Worm (Caenorhabditis elegans) whole organism, L2 larva: ENCODE results near the gene nas-23.

Experiments used
- R02D3.7 ChIP-seq: fragments of 150-350 bp; optimal IDR thresholded peaks from 2 replicates; lab custom pipeline; 2014; ENCODE audit warnings: missing biosample characterization, missing genetic modification characterization
- ama-1 ChIP-seq: fragments of 150-350 bp; optimal IDR thresholded peaks from 2 replicates; lab custom pipeline; 2018; ENCODE audit warnings: inconsistent platforms
- ceh-82 ChIP-seq: fragments of 150-350 bp; optimal IDR thresholded peaks from 2 replicates; lab custom pipeline; 2014; ENCODE audit warnings: missing biosample characterization, missing genetic modification characterization
- egl-27 ChIP-seq: sonication (generic microtip); optimal IDR thresholded peaks from 3 replicates; lab custom pipeline; 2017; ENCODE audit warnings: missing biosample characterization, missing genetic modification reagents, missing genetic modification characterization
- elt-1 ChIP-seq: fragments of 150-350 bp; optimal IDR thresholded peaks from 2 replicates; lab custom pipeline; 2014; ENCODE audit warnings: missing biosample characterization, missing genetic modification characterization
- elt-3 ChIP-seq: sonication (generic microtip); optimal IDR thresholded peaks from 2 replicates; lab custom pipeline; 2017; ENCODE audit warnings: missing biosample characterization, missing genetic modification characterization
- lin-13 ChIP-seq: fragments of 150-350 bp; optimal IDR thresholded peaks from 2 replicates; lab custom pipeline; 2014; ENCODE audit warnings: missing biosample characterization, missing genetic modification reagents, missing genetic modification characterization
- lin-39 ChIP-seq: fragments of 150-350 bp; optimal IDR thresholded peaks from 2 replicates; lab custom pipeline; 2014; ENCODE audit warnings: missing biosample characterization, missing genetic modification reagents, missing genetic modification characterization
- nhr-11 ChIP-seq: fragments of 150-350 bp; optimal IDR thresholded peaks from 2 replicates; lab custom pipeline; 2014; ENCODE audit warnings: missing biosample characterization, missing genetic modification characterization
- nhr-237 ChIP-seq: fragments of 150-350 bp; optimal IDR thresholded peaks from 2 replicates; lab custom pipeline; 2014; ENCODE audit warnings: missing biosample characterization, missing genetic modification characterization
- unc-39 ChIP-seq: fragments of 150-350 bp; optimal IDR thresholded peaks from 2 replicates; lab custom pipeline; 2014; ENCODE audit warnings: missing biosample characterization, missing genetic modification characterization
- zag-1 ChIP-seq: fragments of 150-350 bp; optimal IDR thresholded peaks from 2 replicates; lab custom pipeline; 2014; ENCODE audit warnings: missing biosample characterization, missing genetic modification characterization
- ztf-11 ChIP-seq: sonication (generic microtip); optimal IDR thresholded peaks from 2 replicates; lab custom pipeline; 2017; ENCODE audit warnings: missing biosample characterization, missing genetic modification characterization

DNA sequence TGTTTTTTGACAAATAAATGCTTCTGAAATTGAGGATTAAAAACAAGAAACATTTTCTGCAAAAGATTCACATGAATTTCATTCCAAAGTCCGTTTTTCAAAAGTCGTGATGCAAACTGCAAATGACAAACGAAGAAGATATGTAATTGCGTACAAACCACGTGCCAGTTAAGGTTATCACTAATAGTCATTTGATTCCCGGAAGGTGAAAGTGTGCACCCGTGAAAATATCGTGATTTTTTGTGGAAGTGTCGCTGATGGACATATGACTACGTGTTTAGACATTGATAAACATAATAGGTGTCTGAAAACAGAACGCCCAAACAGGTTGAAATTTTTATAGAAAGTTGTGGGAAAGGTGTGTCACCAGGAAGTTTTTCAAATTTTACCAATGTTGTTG, 34.7 kb upstream of the nas-23 start:
- TF ChIP-seq nhr-237 (tag; lab: Kevin White, UChicago) (no peak), egl-27 (tag; lab: Kevin White, UChicago) (no peak), ztf-11 (tag; lab: Kevin White, UChicago) (no peak), R02D3.7 (tag; lab: Kevin White, UChicago) (no peak), zag-1 (tag; lab: Kevin White, UChicago) (no peak), elt-1 (tag; lab: Kevin White, UChicago) (no peak), unc-39 (tag; lab: Kevin White, UChicago) (no peak), ama-1 (lab: Kevin White, UChicago) (no peak), elt-3 (tag; lab: Kevin White, UChicago) (no peak), ceh-82 (no peak), nhr-11 (tag; lab: Kevin White, UChicago) (no peak), lin-39 (tag; lab: Kevin White, UChicago) (no peak), lin-13 (GFP tag; lab: Kevin White, UChicago) (no peak)
